Fruit fly (Drosophila melanogaster) S2 (cell line): Measurements from ENCODE around the gene kay.

Experiments used
- CG8478 ChIP-seq: fragments of >200 bp; optimal IDR thresholded peaks from 2 replicates; lab custom pipeline; 2018
- CTCF ChIP-seq, 2 experiments: fragments of >200 bp; optimal IDR thresholded peaks; 2 replicates each; lab custom pipeline; 2018

Gene kay

DNA sequence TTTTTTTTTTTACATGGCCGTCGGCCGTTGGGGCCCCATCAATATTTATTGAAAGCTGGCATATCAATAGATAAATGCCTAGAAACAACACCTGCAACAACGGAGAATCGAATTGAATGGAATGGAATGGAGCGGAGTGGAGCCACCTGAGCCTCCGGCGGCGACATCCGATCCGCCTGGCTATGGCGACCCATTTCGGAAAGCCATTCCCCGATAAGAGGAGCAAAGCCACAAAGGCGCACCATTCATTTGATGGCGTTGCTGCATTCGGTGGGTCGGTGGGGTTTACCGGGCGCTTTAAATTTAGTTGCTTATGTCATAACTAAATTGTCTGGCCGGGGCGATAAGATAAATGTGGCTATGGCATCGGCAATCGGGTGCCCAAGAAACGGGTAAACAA, 16.1 kb downstream of the kay start:
- TF ChIP-seq CG8478 (lab: Kevin White, UChicago) (no peak), CTCF (optimal IDR thresholded peaks at IDR 0.05; lab: Kevin White, UChicago) (no peak)

DNA sequence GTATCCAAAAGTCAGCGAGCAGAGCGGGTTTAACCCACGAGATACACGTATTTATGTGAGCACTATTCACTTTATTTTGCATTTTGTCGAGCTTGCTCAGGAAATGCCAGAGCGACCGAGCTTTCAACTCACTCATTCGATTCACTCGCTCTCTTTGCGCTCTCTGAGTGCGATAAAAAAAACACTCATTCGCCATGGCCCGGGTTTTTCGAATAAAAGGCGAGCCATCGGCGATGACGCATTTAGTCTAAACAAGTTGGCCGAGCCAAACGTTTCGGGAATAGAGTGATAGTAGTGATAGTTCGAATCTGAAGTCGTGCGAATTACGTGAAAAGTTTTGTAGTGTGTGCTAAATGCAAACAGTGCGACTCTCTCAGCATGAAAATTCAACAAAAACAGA, 16.6 kb downstream of the kay start:
- no peak for TF ChIP-seq CTCF (optimal IDR thresholded peaks at IDR 0.05; lab: Kevin White, UChicago)
- TF ChIP-seq CG8478 (lab: Kevin White, UChicago) = no peak

DNA sequence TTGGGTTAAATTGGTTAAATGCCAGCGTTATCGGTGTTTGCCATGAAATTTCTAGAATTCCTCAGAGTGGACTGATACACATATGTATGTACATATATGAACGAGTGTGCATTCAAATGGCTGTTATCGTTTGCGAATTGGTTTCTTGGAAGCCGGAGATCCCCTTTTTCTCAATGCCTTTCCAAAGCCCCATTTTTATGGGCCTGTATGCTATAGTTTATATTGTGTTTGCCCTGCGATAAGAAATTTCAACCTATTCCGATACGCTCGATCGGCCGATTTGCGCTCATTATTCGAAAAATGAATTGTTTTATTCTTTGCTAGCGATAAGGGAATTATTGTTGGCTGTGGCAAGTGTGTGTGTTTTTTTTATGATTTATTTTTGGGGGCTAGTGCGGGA, 17.4 kb downstream of the kay start:
- no peak for TF ChIP-seq CTCF (optimal IDR thresholded peaks at IDR 0.05; lab: Kevin White, UChicago)
- TF ChIP-seq CG8478 (lab: Kevin White, UChicago) = no peak

DNA sequence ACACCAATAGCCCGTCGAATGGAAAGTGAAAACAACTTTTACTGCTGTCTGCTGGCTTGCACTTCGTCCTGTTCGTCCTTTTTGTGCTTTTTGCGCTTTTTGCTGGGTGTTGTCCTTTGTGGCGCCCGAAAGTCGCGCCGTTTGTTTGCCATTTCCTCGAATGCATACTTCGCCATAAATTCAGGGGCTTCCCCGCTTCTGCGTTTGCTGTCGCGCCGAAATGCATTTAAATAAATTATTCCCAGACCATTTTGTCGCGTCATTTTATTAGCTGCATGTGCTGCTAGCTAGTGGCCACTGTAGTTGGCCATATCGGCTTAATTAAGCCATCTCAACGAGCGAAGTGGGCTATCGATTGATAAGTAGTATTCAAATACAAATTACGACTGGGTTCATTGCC, 19.4 kb downstream of the kay start:
- TF ChIP-seq CTCF (optimal IDR thresholded peaks at IDR 0.05; lab: Kevin White, UChicago) (no peak), CG8478 (lab: Kevin White, UChicago) (no peak)

DNA sequence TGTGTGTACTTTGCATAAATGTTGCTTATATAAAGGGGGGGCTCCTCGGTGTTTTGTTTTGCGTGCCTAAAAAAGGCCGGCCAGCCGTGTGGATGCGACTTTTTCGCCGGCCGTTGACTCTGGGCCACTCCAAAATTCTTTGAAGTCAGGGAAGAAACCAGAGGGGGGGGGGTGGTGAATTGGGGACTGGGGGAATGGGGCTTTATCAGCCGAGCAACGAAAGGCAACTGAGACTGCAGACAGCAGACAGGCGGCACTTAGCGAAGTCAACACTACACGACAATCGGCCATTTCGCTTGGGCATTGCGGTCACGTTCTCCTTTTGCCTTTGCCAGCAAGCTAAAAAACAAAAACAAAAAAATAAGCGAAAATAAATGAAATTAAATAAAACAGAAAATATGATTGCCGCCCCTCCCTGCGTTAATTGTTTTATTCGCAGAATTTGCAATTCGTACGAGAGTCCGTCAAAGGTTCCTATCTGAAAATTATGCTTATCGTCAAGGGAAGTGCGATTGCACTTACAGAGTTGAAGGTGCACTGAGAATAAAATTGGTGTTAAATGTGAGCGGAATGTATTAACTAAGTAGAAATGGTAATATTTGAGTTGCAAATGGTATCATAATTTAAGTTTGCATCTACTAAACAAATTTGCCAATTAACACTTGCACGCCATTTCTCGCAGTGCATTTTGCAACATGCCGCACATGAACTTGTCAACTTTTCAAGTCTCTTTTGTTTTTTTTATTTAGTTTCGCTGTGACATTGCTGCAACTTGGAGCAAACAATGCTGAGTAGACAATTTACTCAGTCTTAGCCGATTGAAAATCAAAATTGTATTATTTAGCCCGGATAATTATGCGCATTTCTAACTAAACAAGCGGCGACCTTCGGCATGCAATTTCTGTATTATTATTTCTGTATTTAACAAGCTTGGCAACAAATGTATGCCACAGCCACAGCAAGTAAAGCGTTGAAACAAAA, 20.5 kb downstream of the kay start:
- TF ChIP-seq CTCF (optimal IDR thresholded peaks at IDR 0.05; lab: Kevin White, UChicago) = no peak

DNA sequence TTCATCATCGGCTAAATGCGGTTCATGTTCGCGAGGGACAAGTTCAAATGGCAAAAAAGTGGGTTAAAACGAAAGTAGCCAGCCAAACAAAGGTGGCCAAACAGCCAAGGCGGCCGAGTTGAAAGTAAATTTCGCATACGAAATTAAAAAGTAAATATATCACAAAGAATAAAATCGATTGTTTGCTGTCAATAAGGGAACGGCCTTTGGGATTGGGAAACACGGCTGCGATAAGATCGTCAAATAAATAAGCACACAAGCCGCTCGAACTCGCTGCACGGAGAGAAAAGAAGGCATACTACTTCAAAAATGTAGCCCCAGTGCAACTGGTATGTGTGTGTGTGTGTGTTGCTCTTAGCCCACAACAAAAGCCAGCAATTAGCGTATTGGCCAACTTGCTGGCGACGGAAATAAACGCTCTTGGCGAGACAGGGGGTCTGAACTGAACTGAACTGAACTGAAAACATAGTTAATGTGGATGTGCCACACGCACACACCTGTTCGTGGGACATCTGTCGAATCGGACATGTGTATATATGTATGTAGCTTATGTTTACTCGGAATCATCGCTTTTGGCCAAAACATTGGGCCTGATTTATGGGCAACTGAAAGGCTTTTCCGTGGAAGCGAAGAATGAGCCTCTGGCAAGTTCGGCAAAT, 22.2 kb downstream of the kay start:
- TF ChIP-seq CTCF (optimal IDR thresholded peaks at IDR 0.05; lab: Kevin White, UChicago) (no peak), CG8478 (lab: Kevin White, UChicago) (no peak)

DNA sequence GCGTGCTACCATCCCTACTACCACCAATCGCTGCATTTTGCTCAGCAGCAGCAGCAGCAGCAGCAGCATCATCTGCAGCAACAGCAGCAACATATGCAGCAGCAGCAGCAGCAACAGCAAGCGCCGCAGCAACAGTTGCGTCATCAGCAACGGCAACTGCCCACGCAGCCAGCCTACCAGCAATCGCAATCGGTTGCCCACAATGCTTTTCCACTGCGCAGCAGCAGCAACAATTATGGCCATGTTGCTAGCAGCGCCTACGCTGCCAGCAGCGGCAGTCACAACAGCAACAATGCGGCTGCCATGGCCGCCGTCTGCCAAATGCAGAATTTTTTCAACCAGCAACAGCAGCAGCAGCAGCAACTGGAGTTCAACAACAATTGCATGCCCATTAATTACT, 24.4 kb downstream of the kay start:
- TF ChIP-seq CTCF (optimal IDR thresholded peaks at IDR 0.05; lab: Kevin White, UChicago) = no peak
- TF ChIP-seq CG8478 (lab: Kevin White, UChicago) = no peak

DNA sequence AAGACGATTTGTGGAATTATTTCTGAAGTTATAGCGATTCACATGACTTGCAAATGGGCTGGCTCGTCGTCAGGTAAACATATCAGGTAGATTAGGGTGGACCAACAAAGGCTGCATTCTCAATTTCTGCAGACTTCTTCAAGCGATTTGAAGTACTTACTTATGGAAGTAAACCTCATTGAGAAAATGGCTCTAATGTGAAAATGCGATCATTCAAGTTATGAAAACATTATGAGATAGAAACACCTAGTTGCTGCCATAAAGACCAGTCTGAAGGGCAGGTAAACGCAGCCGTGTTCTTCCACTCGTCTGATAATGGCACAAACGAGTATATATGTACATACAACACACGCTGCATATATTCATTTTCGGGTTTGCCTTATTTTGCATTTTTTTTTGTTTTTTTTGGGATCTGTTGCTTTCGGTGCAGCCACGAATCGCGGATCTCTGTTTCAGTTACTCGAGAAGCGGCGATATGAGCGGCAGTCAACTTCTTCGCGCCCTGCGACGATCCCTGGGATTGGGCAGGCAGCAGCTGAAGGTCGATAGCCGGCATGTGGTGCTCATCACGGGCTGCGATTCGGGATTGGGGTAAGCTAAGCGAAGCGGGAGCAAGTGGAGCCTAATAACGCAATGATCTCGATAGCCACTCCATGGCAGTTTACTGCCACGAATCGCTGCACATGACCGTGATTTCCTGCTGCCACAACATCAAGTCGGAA, 28.5 kb downstream of the kay start, which contains the start of gene sro:
sro (plus strand) TSS at position 437 of the 722 bp plus-strand sequence.
- TF ChIP-seq CTCF (optimal IDR thresholded peaks at IDR 0.05; lab: Kevin White, UChicago) (no peak), CG8478 (lab: Kevin White, UChicago) (no peak)

DNA sequence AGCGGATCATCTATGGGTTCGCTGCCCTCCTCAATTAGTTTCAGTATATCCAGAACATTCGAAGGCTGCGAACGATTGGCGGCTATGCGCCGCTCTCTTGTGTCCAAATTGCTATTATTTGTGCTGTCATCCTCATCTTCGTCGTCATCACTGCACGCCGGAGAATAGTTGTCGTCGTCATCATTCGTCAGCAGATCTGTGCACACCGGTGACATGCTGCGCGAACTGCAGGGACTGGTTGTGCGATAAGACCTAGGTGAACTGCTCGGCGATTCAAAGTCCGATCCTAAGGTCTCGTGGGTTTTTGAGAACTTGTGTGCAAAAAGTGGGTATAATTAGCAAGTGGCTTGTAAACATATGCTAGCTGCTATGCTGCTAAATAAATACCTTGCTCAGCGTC, 31.4 kb downstream of the kay start:
- no peak for TF ChIP-seq CTCF (optimal IDR thresholded peaks at IDR 0.05; lab: Kevin White, UChicago)
- no peak for TF ChIP-seq CG8478 (lab: Kevin White, UChicago)

DNA sequence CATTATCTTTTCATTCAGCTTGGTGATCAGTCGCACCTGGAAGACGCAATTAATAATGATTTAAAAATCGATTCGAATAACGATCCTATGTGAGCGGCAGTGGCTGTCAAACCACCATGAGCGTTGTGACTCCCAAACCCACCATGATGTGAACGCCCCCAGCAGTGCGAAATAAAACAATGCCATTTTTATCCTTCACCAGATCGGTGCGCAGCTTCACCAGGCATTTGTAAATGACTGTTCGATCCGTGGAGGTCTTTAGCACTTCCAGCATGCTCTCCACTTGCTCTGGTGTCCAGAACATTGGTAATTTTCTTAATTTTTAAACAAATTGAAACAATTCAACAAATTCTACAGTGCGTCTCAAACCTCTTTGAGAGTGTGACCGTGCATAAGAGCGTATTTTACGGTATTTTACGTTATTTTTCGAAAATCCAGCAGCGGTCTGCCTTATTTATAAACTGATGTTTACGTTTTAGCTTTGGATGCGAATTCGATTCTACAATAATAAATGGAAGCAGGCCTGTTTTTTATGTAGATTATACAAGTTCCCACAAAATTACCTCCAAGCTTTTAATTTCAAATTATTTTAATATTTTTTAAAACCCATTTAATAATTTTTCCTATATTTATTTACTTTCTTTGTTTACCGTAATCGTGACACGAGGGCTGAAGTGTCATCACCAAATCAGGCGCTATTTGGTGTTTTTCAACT, 33.3 kb downstream of the kay start, which contains the start of the genes Rnb and Drice:
Rnb (minus strand) TSS at position 389 of the 715 bp plus-strand sequence.
Drice (plus strand) TSS at position 693 of the 715 bp plus-strand sequence.
- TF ChIP-seq CTCF (optimal IDR thresholded peaks at IDR 0.05; lab: Kevin White, UChicago) (peak; percentile 16 to 25), CG8478 (lab: Kevin White, UChicago) (no peak)

DNA sequence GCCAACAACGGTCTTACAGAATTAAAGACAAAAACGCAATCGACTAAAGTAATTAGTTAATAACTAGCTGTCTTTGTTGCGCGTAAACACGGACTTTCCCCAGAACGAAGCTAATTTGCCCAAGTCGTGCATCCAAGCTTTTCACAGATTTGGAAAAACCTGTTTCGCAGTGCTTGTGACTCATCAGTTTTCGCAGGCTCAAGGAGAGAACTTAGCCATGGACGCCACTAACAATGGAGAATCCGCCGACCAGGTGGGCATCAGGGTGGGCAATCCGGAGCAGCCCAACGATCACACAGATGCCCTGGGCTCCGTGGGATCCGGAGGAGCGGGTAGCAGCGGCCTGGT, 33.9 kb downstream of the kay start:
- TF ChIP-seq CTCF (optimal IDR thresholded peaks at IDR 0.05; lab: Kevin White, UChicago) (no peak), CG8478 (lab: Kevin White, UChicago) (no peak)

DNA sequence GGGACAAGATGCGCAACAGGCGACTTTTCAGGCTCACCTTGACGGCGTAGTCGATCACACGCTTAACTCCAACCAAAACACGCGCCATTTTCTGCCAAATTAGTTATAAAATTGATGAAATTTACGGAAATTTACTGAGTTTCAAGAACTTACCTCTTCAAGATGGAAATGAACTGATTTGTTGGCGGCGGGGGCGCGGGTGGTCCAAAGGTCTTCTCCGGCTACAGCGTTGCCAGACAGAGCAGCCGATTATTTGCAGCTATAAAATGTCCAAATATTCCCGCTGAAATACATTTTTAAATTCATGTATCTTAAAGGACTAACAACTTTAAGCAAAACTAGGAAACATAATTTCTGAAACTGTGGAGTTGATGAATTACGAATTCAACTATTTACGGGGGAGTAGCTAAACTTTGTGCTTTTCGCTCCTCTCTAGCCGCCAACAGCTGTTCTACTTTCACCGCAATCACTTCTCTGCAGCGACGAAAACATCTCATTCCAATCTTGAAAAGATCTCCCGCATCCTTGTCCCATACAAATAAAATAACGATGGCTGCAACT, 37.0 kb downstream of the kay start, which contains the start of the genes Etfb and CG7789:
Etfb (minus strand) TSS at position 193 of the 561 bp plus-strand sequence.
CG7789 (plus strand) TSS at position 444 of the 561 bp plus-strand sequence.
- TF ChIP-seq CG8478 (lab: Kevin White, UChicago) (no peak), CTCF (optimal IDR thresholded peaks at IDR 0.05; lab: Kevin White, UChicago) (no peak)

DNA sequence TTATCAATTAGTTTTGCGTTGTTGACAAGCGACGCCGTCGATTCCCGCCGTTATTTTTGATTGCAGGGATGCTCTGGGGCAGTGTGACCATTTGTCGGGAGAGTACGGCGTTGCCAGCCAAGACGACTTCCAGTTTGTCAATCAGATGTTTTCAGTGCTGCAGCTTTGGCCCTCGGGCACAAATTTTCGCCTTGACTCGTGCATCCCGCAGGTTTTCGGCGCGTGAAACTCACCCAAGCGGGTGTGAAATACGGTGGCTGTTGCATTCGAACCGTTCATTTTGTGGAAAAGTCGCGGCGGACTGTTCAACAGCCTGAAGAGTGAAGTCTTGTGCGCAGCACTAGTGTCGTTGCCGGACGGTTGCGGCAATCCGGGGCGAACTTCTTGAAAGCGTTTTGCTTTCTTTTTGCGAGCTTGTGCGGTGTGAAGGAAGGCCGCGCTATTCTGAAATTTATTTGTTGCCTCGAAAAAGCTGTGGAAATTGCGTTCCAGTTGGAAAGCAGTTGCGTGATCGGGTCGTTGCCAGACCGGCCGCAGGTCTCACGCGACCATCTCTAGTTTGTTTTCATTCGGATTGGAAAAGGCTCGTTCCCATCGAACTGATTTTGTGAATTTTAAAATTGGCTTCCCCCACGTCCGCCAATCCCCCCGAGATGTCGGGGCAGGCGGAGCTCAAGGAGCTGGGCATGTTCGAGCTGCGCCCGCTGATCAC, 41.0 kb downstream of the kay start, which contains the start of the genes ca and ncd:
ca (plus strand) TSS at position 130 of the 712 bp plus-strand sequence.
ncd (minus strand) TSS at position 446 of the 712 bp plus-strand sequence.
- TF ChIP-seq CTCF (optimal IDR thresholded peaks at IDR 0.05; lab: Kevin White, UChicago) (peak in 1 of 2 experiments; percentile 14), CG8478 (lab: Kevin White, UChicago) (no peak)
